Worm (Caenorhabditis elegans): ENCODE data around the gene gip-1.

DNA sequence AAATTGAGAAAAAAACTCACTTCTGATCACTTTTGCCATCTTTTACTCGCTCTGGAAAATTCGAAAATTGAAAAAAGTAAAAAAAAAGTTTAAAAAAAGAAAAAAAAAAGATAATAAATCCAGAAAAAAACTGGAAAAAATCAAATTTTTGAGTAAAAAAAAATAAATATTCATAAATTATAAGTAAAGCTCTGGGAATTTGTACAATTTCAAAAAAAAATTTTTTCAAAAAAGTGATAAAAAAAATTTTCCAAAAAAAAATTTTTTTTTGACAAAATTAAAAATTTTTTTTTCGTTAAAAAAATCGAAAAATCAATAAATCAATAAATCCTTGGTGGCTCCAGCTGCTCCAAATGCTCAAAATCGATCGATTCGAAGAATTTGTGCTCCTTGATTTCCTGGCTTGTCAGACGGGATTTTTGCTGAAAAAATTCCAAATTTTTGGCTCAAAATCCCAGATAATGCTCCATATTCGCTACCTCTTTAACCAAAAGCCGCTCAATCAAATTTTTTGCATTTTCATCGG, 63.6 kb downstream of the gip-1 start, which contains the start of gene mrpl-30:
- TF ChIP-seq nhr-237 (tag; optimal IDR thresholded peaks at IDR 0.05) (no peak), egl-27 (tag; optimal IDR thresholded peaks at IDR 0.05) (no peak), elt-3 (tag; optimal IDR thresholded peaks at IDR 0.05) (no peak), unc-39 (tag; optimal IDR thresholded peaks at IDR 0.05) (no peak), zag-1 (tag; optimal IDR thresholded peaks at IDR 0.05) (no peak), nhr-12 (tag; optimal IDR thresholded peaks at IDR 0.05) (no peak), snpc-4 (tag; optimal IDR thresholded peaks at IDR 0.05) (no peak), nhr-25 (tag; optimal IDR thresholded peaks at IDR 0.05) (no peak)

Measured in whole organism, L2 larva.